Fruit fly (Drosophila melanogaster) whole organism, embryonic: ENCODE results near the gene CG31538.

Experiments used
- BEAF-32 ChIP-seq: fragments of 200-800 bp; sonication (Bioruptor generic); optimal IDR thresholded peaks from 3 replicates; lab custom pipeline; 2017; ENCODE audit warnings: missing biosample characterization, missing genetic modification characterization, mild to moderate bottlenecking, moderate library complexity, missing genetic modification reagents
- Blimp-1 ChIP-seq: fragments of 200-800 bp; sonication (Bioruptor generic); optimal IDR thresholded peaks from 3 replicates; lab custom pipeline; 2018; ENCODE audit warnings: missing biosample characterization, missing genetic modification characterization, mild to moderate bottlenecking, moderate library complexity, missing genetic modification reagents
- Bteb2 ChIP-seq: fragments of 200-800 bp; sonication (Bioruptor generic); optimal IDR thresholded peaks from 2 replicates; lab custom pipeline; 2016; ENCODE audit warnings: missing biosample characterization, missing genetic modification characterization
- CG10274 ChIP-seq: fragments of 200-800 bp; sonication (Bioruptor generic); optimal IDR thresholded peaks from 3 replicates; lab custom pipeline; 2017; ENCODE audit warnings: missing biosample characterization, mild to moderate bottlenecking, missing genetic modification characterization
- CG10321 ChIP-seq: fragments of 200-800 bp; sonication (Bioruptor generic); IDR thresholded peaks from 2 replicates; pipeline ENCODE4 v1.3.6; 2022; ENCODE audit warnings: missing biosample characterization, missing genetic modification characterization
- CG11560 ChIP-seq: fragments of 200-800 bp; sonication (Bioruptor generic); IDR thresholded peaks from 3 replicates; pipeline ENCODE4 v1.3.6; 2022; ENCODE audit warnings: missing biosample characterization, missing genetic modification characterization
- CG12071 ChIP-seq: fragments of 200-800 bp; sonication (Bioruptor generic); optimal IDR thresholded peaks from 3 replicates; lab custom pipeline; 2018; ENCODE audit warnings: missing biosample characterization, mild to moderate bottlenecking, missing genetic modification characterization
- CG12391 ChIP-seq: fragments of 200-800 bp; sonication (Bioruptor generic); optimal IDR thresholded peaks from 3 replicates; lab custom pipeline; 2018; ENCODE audit warnings: missing biosample characterization, mild to moderate bottlenecking, missing genetic modification characterization, moderate library complexity
- CG12744 ChIP-seq: fragments of 200-800 bp; sonication (Bioruptor generic); optimal IDR thresholded peaks from 2 replicates; lab custom pipeline; 2016; ENCODE audit warnings: missing biosample characterization, missing genetic modification characterization
- CG13123 ChIP-seq: fragments of 200-800 bp; sonication (Bioruptor generic); optimal IDR thresholded peaks from 2 replicates; lab custom pipeline; 2016; ENCODE audit warnings: missing biosample characterization, missing genetic modification characterization
- CG13894 ChIP-seq: fragments of 200-800 bp; sonication (Bioruptor generic); optimal IDR thresholded peaks from 3 replicates; lab custom pipeline; 2018; ENCODE audit warnings: missing biosample characterization, mild to moderate bottlenecking, missing genetic modification characterization, moderate library complexity
- CG16779 ChIP-seq: fragments of 200-800 bp; sonication (Bioruptor generic); IDR thresholded peaks from 2 replicates; pipeline ENCODE4 v1.3.6; 2022; ENCODE audit warnings: missing biosample characterization, missing genetic modification characterization
- CG17359 ChIP-seq: fragments of 200-800 bp; sonication (Bioruptor generic); optimal IDR thresholded peaks from 3 replicates; lab custom pipeline; 2018; ENCODE audit warnings: missing biosample characterization, mild to moderate bottlenecking, missing genetic modification characterization, moderate library complexity
- CG17829 ChIP-seq: fragments of 200-800 bp; optimal IDR thresholded peaks from 2 replicates; lab custom pipeline; 2019; ENCODE audit warnings: missing biosample characterization, mild to moderate bottlenecking, missing genetic modification characterization, moderate library complexity
- CG2120 ChIP-seq: fragments of 200-800 bp; sonication (Bioruptor generic); optimal IDR thresholded peaks from 3 replicates; lab custom pipeline; 2016; ENCODE audit warnings: missing biosample characterization, missing genetic modification characterization
- CG3163 ChIP-seq: fragments of 200-800 bp; sonication (Bioruptor generic); optimal IDR thresholded peaks from 3 replicates; lab custom pipeline; 2016; ENCODE audit warnings: missing biosample characterization, missing genetic modification characterization
- CG32767 ChIP-seq: fragments of 200-800 bp; sonication (Bioruptor generic); IDR thresholded peaks from 2 replicates; pipeline ENCODE4 v1.3.6; 2022; ENCODE audit warnings: missing biosample characterization, missing genetic modification characterization
- CG4707 ChIP-seq: fragments of 200-800 bp; sonication (Bioruptor generic); optimal IDR thresholded peaks from 2 replicates; lab custom pipeline; 2018; ENCODE audit warnings: missing biosample characterization, mild to moderate bottlenecking, missing genetic modification characterization, moderate library complexity
- CG7987 ChIP-seq: fragments of 200-800 bp; sonication (Bioruptor generic); optimal IDR thresholded peaks from 2 replicates; lab custom pipeline; 2018; ENCODE audit warnings: missing biosample characterization, mild to moderate bottlenecking, missing genetic modification characterization, moderate library complexity
- CG9215 ChIP-seq: fragments of 200-800 bp; sonication (Bioruptor generic); IDR thresholded peaks from 2 replicates; pipeline ENCODE4 v1.3.6; 2022; ENCODE audit warnings: missing biosample characterization, missing genetic modification characterization
- CG9932 ChIP-seq: fragments of 200-800 bp; sonication (Bioruptor generic); IDR thresholded peaks from 2 replicates; pipeline ENCODE4 v1.3.6; 2022; ENCODE audit warnings: missing biosample characterization, missing genetic modification characterization
- Camta ChIP-seq: fragments of 200-800 bp; sonication (Bioruptor generic); optimal IDR thresholded peaks from 2 replicates; lab custom pipeline; 2016; ENCODE audit warnings: missing biosample characterization, missing genetic modification characterization
- CkIIα-i1 ChIP-seq: fragments of 200-800 bp; sonication (Bioruptor generic); IDR thresholded peaks from 2 replicates; pipeline ENCODE4 v1.3.6; 2022; ENCODE audit warnings: missing biosample characterization, missing genetic modification characterization
- Fer3 ChIP-seq: fragments of 200-800 bp; sonication (Bioruptor generic); optimal IDR thresholded peaks from 2 replicates; lab custom pipeline; 2018; ENCODE audit warnings: missing biosample characterization, mild to moderate bottlenecking, missing genetic modification characterization, moderate library complexity
- HHEX ChIP-seq: fragments of 200-800 bp; sonication (Bioruptor generic); optimal IDR thresholded peaks from 3 replicates; lab custom pipeline; 2017; ENCODE audit warnings: missing biosample characterization, mild to moderate bottlenecking, missing genetic modification characterization, missing genetic modification reagents
- Jarid2 ChIP-seq: fragments of 200-800 bp; sonication (Bioruptor generic); optimal IDR thresholded peaks from 3 replicates; lab custom pipeline; 2017; ENCODE audit warnings: mild to moderate bottlenecking, missing biosample characterization, missing genetic modification reagents, missing genetic modification characterization
- Med ChIP-seq: fragments of 200-800 bp; sonication (Bioruptor generic); peaks from one replicate; lab custom pipeline; 2016; ENCODE audit warnings: missing biosample characterization, missing genetic modification characterization, mild to moderate bottlenecking, inconsistent platforms, moderate library complexity
- PHDP ChIP-seq: fragments of 200-800 bp; sonication (Bioruptor generic); optimal IDR thresholded peaks from 3 replicates; lab custom pipeline; 2018; ENCODE audit warnings: missing biosample characterization, mild to moderate bottlenecking, missing genetic modification characterization, moderate library complexity
- Rx ChIP-seq: fragments of 200-800 bp; sonication (Bioruptor generic); IDR thresholded peaks from 2 replicates; pipeline ENCODE4 v1.3.6; 2022; ENCODE audit warnings: missing biosample characterization, missing genetic modification characterization
- Sin3A ChIP-seq: fragments of >200 bp; optimal IDR thresholded peaks from 2 replicates; lab custom pipeline; 2018
- Sox100B ChIP-seq: fragments of 200-800 bp; sonication (Bioruptor generic); optimal IDR thresholded peaks from 3 replicates; lab custom pipeline; 2018; ENCODE audit warnings: missing biosample characterization, mild to moderate bottlenecking, missing genetic modification characterization
- Spps ChIP-seq: fragments of 200-800 bp; sonication (Bioruptor generic); optimal IDR thresholded peaks from 2 replicates; lab custom pipeline; 2018; ENCODE audit warnings: missing biosample characterization, mild to moderate bottlenecking, missing genetic modification characterization
- Sry-β ChIP-seq: fragments of 200-800 bp; sonication (Bioruptor generic); optimal IDR thresholded peaks from 2 replicates; lab custom pipeline; 2018; ENCODE audit warnings: missing biosample characterization, mild to moderate bottlenecking, missing genetic modification characterization, moderate library complexity
- Xbp1 ChIP-seq: fragments of 200-800 bp; sonication (Bioruptor generic); optimal IDR thresholded peaks from 3 replicates; lab custom pipeline; 2016; ENCODE audit warnings: missing biosample characterization, mild to moderate bottlenecking, missing genetic modification characterization
- aop ChIP-seq: fragments of 200-800 bp; sonication (Bioruptor generic); IDR thresholded peaks from 2 replicates; pipeline ENCODE4 v1.3.6; 2022; ENCODE audit warnings: missing biosample characterization, missing genetic modification characterization
- ash1 ChIP-seq: fragments of 200-800 bp; sonication (Bioruptor generic); optimal IDR thresholded peaks from 2 replicates; lab custom pipeline; 2018; ENCODE audit warnings: missing biosample characterization, mild to moderate bottlenecking, missing genetic modification characterization
- bab2 ChIP-seq: fragments of 200-800 bp; sonication (Bioruptor generic); optimal IDR thresholded peaks from 2 replicates; lab custom pipeline; 2016; ENCODE audit warnings: missing biosample characterization, missing genetic modification characterization
- da ChIP-seq: fragments of 200-800 bp; sonication (Bioruptor generic); optimal IDR thresholded peaks from 2 replicates; lab custom pipeline; 2016; ENCODE audit warnings: missing biosample characterization, missing genetic modification characterization
- dmrt11E ChIP-seq: fragments of 200-800 bp; sonication (Bioruptor generic); optimal IDR thresholded peaks from 3 replicates; lab custom pipeline; 2018; ENCODE audit warnings: missing biosample characterization, mild to moderate bottlenecking, missing genetic modification characterization, moderate library complexity
- fd64A ChIP-seq: fragments of 200-800 bp; sonication (Bioruptor generic); optimal IDR thresholded peaks from 3 replicates; lab custom pipeline; 2018; ENCODE audit warnings: missing biosample characterization, mild to moderate bottlenecking, missing genetic modification characterization
- gem ChIP-seq: fragments of 200-800 bp; sonication (Bioruptor generic); optimal IDR thresholded peaks from 2 replicates; lab custom pipeline; 2019; ENCODE audit warnings: missing biosample characterization, mild to moderate bottlenecking, missing genetic modification characterization, moderate library complexity
- gsb ChIP-seq: fragments of 200-800 bp; sonication (Bioruptor generic); IDR thresholded peaks from 2 replicates; pipeline ENCODE4 v1.3.6; 2022; ENCODE audit warnings: missing biosample characterization, missing genetic modification characterization
- hbn ChIP-seq: fragments of 200-800 bp; sonication (Bioruptor generic); IDR thresholded peaks from 2 replicates; pipeline ENCODE4 v1.3.6; 2022; ENCODE audit warnings: missing biosample characterization, missing genetic modification characterization; ENCODE audit not compliant: partially characterized antibody
- hth ChIP-seq: fragments of >200 bp; optimal IDR thresholded peaks from 2 replicates; lab custom pipeline; 2017; ENCODE audit warnings: inconsistent platforms
- insv ChIP-seq, 2 experiments: fragments of 200-800 bp; sonication (Bioruptor generic); optimal IDR thresholded peaks; 3 replicates each; lab custom pipeline; 2016 to 2018; ENCODE audit warnings: missing biosample characterization in 2 of 2, missing genetic modification characterization in 2 of 2
- lmd ChIP-seq: fragments of 200-800 bp; sonication (Bioruptor generic); IDR thresholded peaks from 2 replicates; pipeline ENCODE4 v1.3.6; 2022; ENCODE audit warnings: missing biosample characterization, missing genetic modification characterization
- nerfin-1 ChIP-seq: fragments of 200-800 bp; sonication (Bioruptor generic); optimal IDR thresholded peaks from 3 replicates; lab custom pipeline; 2019; ENCODE audit warnings: missing biosample characterization, mild to moderate bottlenecking, missing genetic modification characterization, moderate library complexity
- pnt ChIP-seq: fragments of 200-800 bp; sonication (Bioruptor generic); optimal IDR thresholded peaks from 3 replicates; lab custom pipeline; 2016; ENCODE audit warnings: missing biosample characterization, missing genetic modification characterization
- rib ChIP-seq: fragments of 200-800 bp; sonication (Bioruptor generic); IDR thresholded peaks from 2 replicates; pipeline ENCODE4 v1.3.6; 2022; ENCODE audit warnings: missing biosample characterization, missing genetic modification characterization
- sens ChIP-seq: fragments of 200-800 bp; sonication (Bioruptor generic); peaks from one replicate; lab custom pipeline; 2016; ENCODE audit warnings: missing biosample characterization, missing genetic modification characterization

The CG31538 gene

DNA sequence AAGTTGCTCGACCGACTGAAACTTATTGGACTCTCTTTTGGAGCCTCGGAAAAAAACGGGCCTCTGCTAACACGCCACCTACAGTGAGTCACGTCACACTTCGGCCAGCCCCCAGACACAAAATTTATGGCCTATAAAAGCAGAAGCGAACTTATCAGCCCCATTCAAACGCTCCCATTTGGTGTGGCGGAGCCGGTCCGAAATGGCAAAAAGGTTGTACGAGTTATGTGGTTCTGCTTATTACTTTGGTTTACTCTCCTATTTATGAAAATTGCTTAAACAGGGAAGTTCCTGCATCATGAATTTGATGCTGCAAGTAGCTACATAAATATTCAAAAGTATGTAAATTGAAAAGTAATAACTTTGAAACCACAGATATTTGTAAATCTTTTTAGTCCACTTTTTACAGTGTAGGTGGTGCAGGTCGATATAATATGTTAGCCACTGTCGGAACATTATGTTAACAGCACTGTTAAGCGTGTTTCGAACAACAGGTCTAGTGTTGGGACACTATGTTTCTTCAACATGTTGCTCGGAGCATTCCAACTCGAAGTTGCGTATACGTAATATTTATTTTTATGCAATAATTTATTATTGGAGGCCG, 5.8 kb upstream of the CG31538 start (continued):
- TF ChIP-seq lmd (peak; percentile 89), insv (GFP tag; optimal IDR thresholded peaks at IDR 0.05; lab: Kevin White, UChicago) (peak; percentile 7 to 66), pnt (GFP tag; lab: Kevin White, UChicago) (peak; percentile 93), Xbp1 (GFP tag; lab: Kevin White, UChicago) (peak; percentile 93), CG17829 (tag; lab: Kevin White, UChicago) (peak; percentile 92), rib (peak; percentile 79), CG12744 (GFP tag; lab: Kevin White, UChicago) (peak; percentile 88), Jarid2 (GFP tag; lab: Kevin White, UChicago) (peak; percentile 75), CG32767 (GFP tag; lab: Robert Waterston, UW) (peak; percentile 72; the same call in 1 of the 2 replicates), Med (GFP tag; lab: Kevin White, UChicago) (peak; percentile 99), CG11560 (tag; lab: Robert Waterston, UW) (peak; percentile 70), Sox100B (GFP tag; lab: Kevin White, UChicago) (peak; percentile 94), CG17359 (tag; lab: Kevin White, UChicago) (peak; percentile 91), Camta (GFP tag; lab: Kevin White, UChicago) (peak; percentile 86), gem (tag; lab: Kevin White, UChicago) (peak; percentile 94), CG12391 (tag; lab: Kevin White, UChicago) (peak; percentile 92), hth (no peak), CG4707 (peak; percentile 77), dmrt11E (tag; lab: Kevin White, UChicago) (peak; percentile 54), CG13894 (tag; lab: Kevin White, UChicago) (peak; percentile 94), da (GFP tag; lab: Kevin White, UChicago) (peak; percentile 53), Sin3A (lab: Kevin White, UChicago) (no peak), aop (no peak), Blimp-1 (peak; percentile 90), gsb (peak; percentile 83), CG3163 (GFP tag; lab: Kevin White, UChicago) (peak; percentile 85), CG10274 (GFP tag; lab: Kevin White, UChicago) (peak; percentile 84), bab2 (GFP tag; lab: Kevin White, UChicago) (peak; percentile 87), BEAF-32 (no peak), CG7987 (GFP tag; lab: Kevin White, UChicago) (peak; percentile 79), CG2120 (GFP tag; lab: Kevin White, UChicago) (peak; percentile 96), CG9215 (peak; percentile 87), sens (GFP tag; lab: Kevin White, UChicago) (peak; percentile 98), nerfin-1 (tag; lab: Kevin White, UChicago) (peak; percentile 88), CkIIα-i1 (GFP tag; lab: Robert Waterston, UW) (no peak), CG10321 (0 out of 2 replicates have a peak, but pooled peaks have one; percentile 40), fd64A (GFP tag; lab: Kevin White, UChicago) (peak; percentile 80), CG13123 (GFP tag; lab: Kevin White, UChicago) (peak; percentile 58), CG9932 (GFP tag; lab: Robert Waterston, UW) (peak; percentile 88), CG16779 (GFP tag; lab: Robert Waterston, UW) (peak; percentile 73; the same call in 1 of the 2 replicates), Spps (tag; lab: Kevin White, UChicago) (peak; percentile 44), ash1 (peak; percentile 22), Sry-β (GFP tag; lab: Kevin White, UChicago) (peak; percentile 42), PHDP (peak; percentile 93), hbn (GFP tag; lab: Robert Waterston, UW) (no peak), CG12071 (peak; percentile 92), HHEX (GFP tag; lab: Kevin White, UChicago) (peak; percentile 93), Fer3 (tag; lab: Kevin White, UChicago) (peak; percentile 91), Rx (GFP tag; lab: Robert Waterston, UW) (peak; percentile 69), Bteb2 (GFP tag; lab: Kevin White, UChicago) (peak; percentile 91)
